Worm (Caenorhabditis elegans): ENCODE measurements around the gene sru-15.

Gene sru-15

DNA sequence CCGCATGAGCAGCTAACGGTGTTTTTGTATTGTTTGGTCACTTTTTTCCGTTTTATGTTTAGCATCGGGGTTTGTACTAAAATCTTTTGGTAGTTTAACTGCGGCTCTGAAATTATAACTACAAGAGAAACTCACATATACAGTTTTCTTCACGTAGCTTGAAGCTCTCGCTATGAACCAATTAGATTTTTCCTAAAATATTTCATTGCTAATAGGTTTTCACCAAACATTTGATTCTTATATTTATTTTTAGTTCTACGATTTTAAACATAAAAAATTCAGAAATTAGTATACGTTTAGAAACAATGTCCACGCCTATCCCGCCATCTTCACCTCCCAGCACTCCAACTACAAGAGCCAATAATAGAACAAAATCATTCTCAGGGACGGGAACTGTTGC, 31.4 kb downstream of the sru-15 start, which contains the start of gene C06A12.3:
Gene C06A12.3 (plus strand): TSS at position 301 of the 400 bp plus-strand sequence.
- TF ChIP-seq lin-35 (GFP tag; optimal IDR thresholded peaks at IDR 0.05), result no peak
- no peak for TF ChIP-seq lin-15B (tag; optimal IDR thresholded peaks at IDR 0.05)
- no peak for TF ChIP-seq sptf-1 (tag; optimal IDR thresholded peaks at IDR 0.05)
- TF ChIP-seq nhr-71 (tag; optimal IDR thresholded peaks at IDR 0.05), result no peak
- no peak for TF ChIP-seq hlh-4 (tag; optimal IDR thresholded peaks at IDR 0.05)
- no peak for TF ChIP-seq nhr-90 (tag; optimal IDR thresholded peaks at IDR 0.05; ENCODE audit: poor library complexity)
- no peak for TF ChIP-seq tlp-1 (tag; optimal IDR thresholded peaks at IDR 0.05)
- TF ChIP-seq Y116A8C.19 (tag; optimal IDR thresholded peaks at IDR 0.05; ENCODE audit: borderline replicate concordance), result no peak
- no peak for TF ChIP-seq ztf-11 (tag; optimal IDR thresholded peaks at IDR 0.05)
- TF ChIP-seq pqm-1 (tag; optimal IDR thresholded peaks at IDR 0.05), result no peak
- no peak for TF ChIP-seq lin-39 (tag; optimal IDR thresholded peaks at IDR 0.05)
- no peak for TF ChIP-seq irx-1 (tag; optimal IDR thresholded peaks at IDR 0.05)
- TF ChIP-seq mef-2 (tag; optimal IDR thresholded peaks at IDR 0.05), result no peak
- TF ChIP-seq efl-1 (optimal IDR thresholded peaks at IDR 0.05), result no peak
- TF ChIP-seq efl-1 (GFP tag; optimal IDR thresholded peaks at IDR 0.05 in 1 of 2), result no peak
- TF ChIP-seq nhr-77 (tag; optimal IDR thresholded peaks at IDR 0.05), result no peak
- no peak for TF ChIP-seq nhr-237 (tag; optimal IDR thresholded peaks at IDR 0.05)

ce11 chrIV:17431287-17431686, 35.3 kb downstream of the sru-15 start, which contains the start of gene lact-6:
Gene lact-6 (minus strand): TSS chrIV:17431387.
- TF ChIP-seq sup-37 (GFP tag; optimal IDR thresholded peaks at IDR 0.05) (no peak), unc-62 (GFP tag; optimal IDR thresholded peaks at IDR 0.05) (no peak), ztf-4 (tag; optimal IDR thresholded peaks at IDR 0.05) (no peak), tbx-2 (tag; optimal IDR thresholded peaks at IDR 0.05) (no peak), zip-4 (GFP tag; optimal IDR thresholded peaks at IDR 0.05) (no peak), elt-3 (tag; optimal IDR thresholded peaks at IDR 0.05) (no peak), pag-3 (tag; optimal IDR thresholded peaks at IDR 0.05; ENCODE audit: borderline replicate concordance, insufficient read depth) (no peak), egl-27 (tag; optimal IDR thresholded peaks at IDR 0.05) (no peak), mdl-1 (tag; optimal IDR thresholded peaks at IDR 0.05) (no peak), nhr-47 (tag; optimal IDR thresholded peaks at IDR 0.05) (no peak), F16B12.6 (tag; optimal IDR thresholded peaks at IDR 0.05) (no peak), ama-1 (optimal IDR thresholded peaks at IDR 0.05) (no peak), fkh-8 (tag; optimal IDR thresholded peaks at IDR 0.05) (no peak), sptf-1 (tag; optimal IDR thresholded peaks at IDR 0.05) (no peak)

ce11 chrIV:17432223-17432826, 36.3 kb downstream of the sru-15 start:
- TF ChIP-seq elt-3 (tag; optimal IDR thresholded peaks at IDR 0.05), result no peak
- TF ChIP-seq elt-2 (tag; optimal IDR thresholded peaks at IDR 0.05), result peak; percentile 49

ce11 chrIV:17435228-17435627, 39.2 kb downstream of the sru-15 start:
- no peak for TF ChIP-seq ceh-90 (tag; optimal IDR thresholded peaks at IDR 0.05)
- no peak for TF ChIP-seq elt-3 (tag; optimal IDR thresholded peaks at IDR 0.05)
- TF ChIP-seq alr-1 (tag; optimal IDR thresholded peaks at IDR 0.05; ENCODE audit: borderline replicate concordance), result no peak
- no peak for TF ChIP-seq C34B4.2 (tag; optimal IDR thresholded peaks at IDR 0.05)
- TF ChIP-seq nhr-85 (tag), result peak; percentile 51
- no peak for TF ChIP-seq ceh-8 (GFP tag; optimal IDR thresholded peaks at IDR 0.05)

DNA sequence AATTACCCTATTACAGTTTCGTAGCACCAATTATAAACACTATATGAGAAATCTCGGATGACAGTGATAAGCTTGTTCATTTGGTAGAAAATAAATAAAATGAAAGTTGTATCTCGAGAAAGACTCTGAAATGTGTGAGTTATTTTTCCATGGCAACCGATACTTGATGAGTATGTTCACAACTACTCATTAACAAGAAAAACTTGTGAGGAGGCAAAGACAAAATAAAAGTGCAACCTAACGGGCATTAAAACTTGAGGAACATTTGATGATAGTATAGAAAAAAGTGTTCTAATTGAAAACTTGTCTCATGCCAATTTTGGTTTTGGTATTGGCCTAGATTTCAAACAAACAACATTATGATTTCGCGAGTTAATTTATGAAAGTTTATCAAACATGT, 40.5 kb downstream of the sru-15 start, which contains the start of gene gcy-27:
Gene gcy-27 (minus strand): TSS at position 101 of the 400 bp plus-strand sequence.
- TF ChIP-seq ceh-88 (GFP tag; IDR thresholded peaks at IDR 0.05), result no peak
- no peak for TF ChIP-seq aly-2 (tag; optimal IDR thresholded peaks at IDR 0.05)
- no peak for TF ChIP-seq lsy-2 (tag; optimal IDR thresholded peaks at IDR 0.05)
- TF ChIP-seq nhr-47 (tag; optimal IDR thresholded peaks at IDR 0.05), result no peak
- TF ChIP-seq unc-130 (tag; optimal IDR thresholded peaks at IDR 0.05), result no peak
